Fruit fly (Drosophila melanogaster): Measurements from ENCODE around the gene park.
A peak's percentile ranks its signal among the peaks of the same experiment; 100 is the strongest.

park gene

DNA sequence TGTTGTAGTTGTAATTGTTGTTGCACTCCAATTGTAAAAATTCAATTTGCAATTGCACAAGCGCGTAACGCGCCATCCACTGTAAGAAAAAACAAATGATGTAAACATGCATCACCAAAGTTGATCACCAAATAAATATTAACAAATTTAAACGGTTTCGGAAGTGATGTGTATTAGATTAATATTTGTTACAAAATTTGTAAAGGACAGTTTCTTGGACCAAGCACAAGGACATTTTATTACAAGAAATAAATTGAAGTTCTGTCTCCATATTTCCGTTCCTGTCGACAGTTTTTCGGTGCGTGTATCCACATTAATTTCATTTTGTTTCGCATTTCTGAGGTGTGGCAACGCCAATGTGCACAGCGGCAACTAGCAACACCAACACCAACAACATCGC is 33.1 kb upstream of the park start (continued):
- TF ChIP-seq CG8319 (GFP tag; optimal IDR thresholded peaks at IDR 0.05): no peak
- TF ChIP-seq Eip78C (GFP tag): peak; percentile 89
- TF ChIP-seq salr (GFP tag; optimal IDR thresholded peaks at IDR 0.05): peak in 1 of 2 experiments; percentile 69
- peak; percentile 29; the same call in 1 of the 2 replicates for TF ChIP-seq CG11294 (GFP tag; IDR thresholded peaks at IDR 0.05)
- no peak for TF ChIP-seq CG6792 (GFP tag; optimal IDR thresholded peaks at IDR 0.05)
- TF ChIP-seq dsx (GFP tag; optimal IDR thresholded peaks at IDR 0.05; ENCODE audit: poor library complexity, severe bottlenecking): no peak
- TF ChIP-seq fd59A (GFP tag; optimal IDR thresholded peaks at IDR 0.05): no peak
- no peak for TF ChIP-seq ss (GFP tag; optimal IDR thresholded peaks at IDR 0.05)
- TF ChIP-seq Sox14 (GFP tag; optimal IDR thresholded peaks at IDR 0.05): peak; percentile 11
- TF ChIP-seq esn (GFP tag; optimal IDR thresholded peaks at IDR 0.05): no peak

DNA sequence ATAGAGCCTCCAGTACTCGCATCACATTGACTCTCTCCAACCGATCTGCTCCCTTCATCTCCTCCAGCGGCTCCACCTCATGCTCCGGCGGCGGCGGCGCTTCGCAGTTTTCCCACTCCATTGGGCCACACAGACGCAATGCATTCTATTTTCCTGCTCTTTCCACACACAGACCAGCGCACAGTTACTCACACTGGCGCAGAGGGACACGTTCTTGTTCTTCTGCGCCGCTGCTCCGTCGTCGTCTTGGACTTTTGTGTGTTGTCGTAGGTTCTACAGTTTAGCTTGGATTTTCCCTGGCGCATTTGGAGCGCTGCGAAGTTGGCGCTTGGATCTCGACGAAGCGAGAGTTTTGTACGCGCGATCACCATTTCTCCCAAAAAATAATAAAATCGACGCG is 29.7 kb upstream of the park start, which contains the start of gene Eip78C:
Gene Eip78C (plus strand): TSS at position 301 of the 400 bp plus-strand sequence.
- TF ChIP-seq Eip78C (GFP tag) (peak; percentile 30), Eip75B (GFP tag; optimal IDR thresholded peaks at IDR 0.05) (no peak), Sox14 (GFP tag; optimal IDR thresholded peaks at IDR 0.05) (no peak), CG6276 (GFP tag; optimal IDR thresholded peaks at IDR 0.05) (peak; percentile 17), dac (GFP tag; optimal IDR thresholded peaks at IDR 0.05) (no peak), Hr39 (GFP tag; optimal IDR thresholded peaks at IDR 0.05) (no peak), CG6163 (GFP tag; IDR thresholded peaks at IDR 0.05) (0 out of 3 replicates have a peak, but pooled peaks have one; percentile 12), topi (GFP tag; optimal IDR thresholded peaks at IDR 0.05) (no peak), net (GFP tag; optimal IDR thresholded peaks at IDR 0.05) (no peak), spab (GFP tag; optimal IDR thresholded peaks at IDR 0.05) (no peak), achi (GFP tag; optimal IDR thresholded peaks at IDR 0.05) (no peak), fd85E (GFP tag; optimal IDR thresholded peaks at IDR 0.05) (no peak), Gug (GFP tag; IDR thresholded peaks at IDR 0.05) (peak; percentile 34; the same call in 1 of the 2 replicates), CG10669 (GFP tag; optimal IDR thresholded peaks at IDR 0.05) (no peak), ss (GFP tag; optimal IDR thresholded peaks at IDR 0.05) (no peak), vri (GFP tag; optimal IDR thresholded peaks at IDR 0.05) (no peak), fkh (GFP tag; optimal IDR thresholded peaks at IDR 0.05) (no peak)

DNA sequence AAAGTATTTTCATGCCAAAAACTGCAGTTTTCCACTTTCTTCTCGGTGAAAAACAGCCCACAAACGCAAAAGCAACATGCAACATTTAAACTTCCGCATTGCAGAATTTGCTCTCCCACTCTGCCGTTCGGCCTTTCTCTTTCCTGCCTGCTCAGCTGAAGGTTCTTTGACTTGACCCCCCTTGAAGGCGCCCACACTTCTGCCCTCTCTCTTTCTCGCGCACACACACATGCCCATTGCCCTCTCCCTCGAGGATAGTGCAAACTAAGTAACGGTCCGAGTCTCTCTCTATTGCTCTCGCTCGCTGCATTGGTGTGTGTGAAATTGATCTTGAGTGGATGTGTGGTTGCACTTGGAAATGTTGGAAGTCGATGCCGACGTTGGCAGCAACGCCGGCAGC is 29.0 kb upstream of the park start:
- TF ChIP-seq CG6854 (GFP tag; optimal IDR thresholded peaks at IDR 0.05) (no peak), CG10669 (GFP tag; optimal IDR thresholded peaks at IDR 0.05) (no peak), CG4318 (GFP tag; optimal IDR thresholded peaks at IDR 0.05) (no peak), CG6276 (GFP tag; optimal IDR thresholded peaks at IDR 0.05) (no peak), cyc (GFP tag; optimal IDR thresholded peaks at IDR 0.05) (no peak), Eip93F (GFP tag; optimal IDR thresholded peaks at IDR 0.05) (no peak), Lpt (GFP tag; optimal IDR thresholded peaks at IDR 0.05) (peak; percentile 9), esn (GFP tag; optimal IDR thresholded peaks at IDR 0.05) (no peak), fd85E (GFP tag; optimal IDR thresholded peaks at IDR 0.05) (no peak), Eip78C (GFP tag) (peak; percentile 62), svp (GFP tag) (no peak), CG6163 (GFP tag; IDR thresholded peaks at IDR 0.05) (0 out of 3 replicates have a peak, but pooled peaks have one; percentile 27), CG7368 (GFP tag; optimal IDR thresholded peaks at IDR 0.05) (no peak), eg (GFP tag; IDR thresholded peaks at IDR 0.05) (no peak; the same call in 2 of the 3 replicates)

DNA sequence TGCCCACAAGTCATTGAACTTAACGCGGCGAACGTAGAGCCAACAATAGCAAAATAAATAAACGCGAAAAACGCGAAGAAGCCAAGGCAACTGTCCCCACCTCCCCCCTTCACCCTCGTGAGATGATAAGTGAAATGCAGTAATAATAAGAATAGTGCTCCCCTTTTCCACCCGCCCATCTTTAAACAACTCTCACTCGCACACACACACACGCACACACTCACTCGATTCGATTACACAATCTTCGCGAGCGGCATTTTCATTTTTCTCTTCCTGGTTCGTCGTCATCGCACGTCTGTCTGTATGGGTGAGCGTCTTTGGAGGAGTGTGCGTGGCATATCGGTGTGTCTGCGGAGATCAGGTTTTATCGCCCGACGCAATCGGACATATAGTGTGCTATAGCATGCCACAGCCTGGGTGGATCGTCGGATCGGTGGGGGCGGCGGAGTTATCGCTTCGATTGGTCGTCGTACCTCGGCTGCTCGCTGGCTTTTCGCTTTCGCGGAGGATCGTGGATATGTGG is 28.1 kb upstream of the park start:
- TF ChIP-seq acj6 (GFP tag; optimal IDR thresholded peaks at IDR 0.05) (no peak), pdm3 (GFP tag; optimal IDR thresholded peaks at IDR 0.05) (no peak), Sox15 (GFP tag; optimal IDR thresholded peaks at IDR 0.05) (no peak), Eip93F (GFP tag; optimal IDR thresholded peaks at IDR 0.05) (no peak), Eip78C (GFP tag) (peak; percentile 89), eg (GFP tag; IDR thresholded peaks at IDR 0.05) (no peak), lz (GFP tag; optimal IDR thresholded peaks at IDR 0.05) (peak; percentile 33), fd85E (GFP tag; optimal IDR thresholded peaks at IDR 0.05) (peak; percentile 5), CG1621 (tag; optimal IDR thresholded peaks at IDR 0.05) (peak; percentile 22), CG6276 (GFP tag; optimal IDR thresholded peaks at IDR 0.05) (no peak), CG9139 (GFP tag; optimal IDR thresholded peaks at IDR 0.05) (no peak), ss (GFP tag; optimal IDR thresholded peaks at IDR 0.05) (peak; percentile 28 to 42), Hr38 (GFP tag; optimal IDR thresholded peaks at IDR 0.05) (no peak), CG15336 (GFP tag; IDR thresholded peaks at IDR 0.05) (peak; percentile 21; the same call in 1 of the 2 replicates), CG6163 (GFP tag; IDR thresholded peaks at IDR 0.05) (peak; percentile 27; the same call in 2 of the 3 replicates), CG8632 (GFP tag; optimal IDR thresholded peaks at IDR 0.05) (no peak), CG11902 (GFP tag; optimal IDR thresholded peaks at IDR 0.05) (no peak), net (GFP tag; optimal IDR thresholded peaks at IDR 0.05) (no peak), salr (GFP tag; optimal IDR thresholded peaks at IDR 0.05) (no peak), Hr39 (GFP tag; optimal IDR thresholded peaks at IDR 0.05) (peak; percentile 45), vri (GFP tag; optimal IDR thresholded peaks at IDR 0.05) (peak; percentile 88), CG4318 (GFP tag; optimal IDR thresholded peaks at IDR 0.05) (no peak), esn (GFP tag; optimal IDR thresholded peaks at IDR 0.05) (peak; percentile 38), fkh (GFP tag; optimal IDR thresholded peaks at IDR 0.05) (no peak), Ets21C (GFP tag; optimal IDR thresholded peaks at IDR 0.05) (no peak), dsx (GFP tag; optimal IDR thresholded peaks at IDR 0.05; ENCODE audit: poor library complexity, severe bottlenecking) (no peak), dac (GFP tag; optimal IDR thresholded peaks at IDR 0.05) (no peak)
